Worm (Caenorhabditis elegans) whole organism, L4 larva: ENCODE results near the gene F28H6.4.

Experiments
- F10B5.3 ChIP-seq: sonication (generic microtip); optimal IDR thresholded peaks from 2 replicates; lab custom pipeline; 2016; ENCODE audit warnings: mild to moderate bottlenecking, missing genetic modification characterization, missing compliant biosample characterization
- R02D3.7 ChIP-seq: fragments of 150-350 bp; sonication (generic microtip); optimal IDR thresholded peaks from 3 replicates; lab custom pipeline; 2014; ENCODE audit warnings: missing biosample characterization, missing genetic modification characterization
- T26A8.4 ChIP-seq: fragments of 200-800 bp; sonication (Bioruptor generic); IDR thresholded peaks from 2 replicates; pipeline ENCODE4 v1.3.6; 2022; ENCODE audit warnings: missing genetic modification characterization, missing compliant biosample characterization
- Y105C5A.15 ChIP-seq: fragments of 200-800 bp; sonication (Bioruptor generic); IDR thresholded peaks from 2 replicates; pipeline ENCODE4 v1.3.6; 2022; ENCODE audit warnings: missing genetic modification characterization, missing compliant biosample characterization
- Y5F2A.4 ChIP-seq: fragments of 200-800 bp; sonication (Bioruptor generic); optimal IDR thresholded peaks from 2 replicates; lab custom pipeline; 2018; ENCODE audit warnings: mild to moderate bottlenecking, missing genetic modification characterization, missing compliant biosample characterization
- ZK337.2 ChIP-seq: fragments of 200-800 bp; sonication (Bioruptor generic); IDR thresholded peaks from 2 replicates; pipeline ENCODE4 v1.3.6; 2022; ENCODE audit warnings: missing genetic modification reagents, missing genetic modification characterization, missing compliant biosample characterization
- ama-1 ChIP-seq: fragments of 150-350 bp; optimal IDR thresholded peaks from 2 replicates; lab custom pipeline; 2014; ENCODE audit warnings: inconsistent platforms, mixed read lengths
- arid-1 ChIP-seq: fragments of 200-800 bp; sonication (Bioruptor generic); conservative IDR thresholded peaks from 2 replicates; pipeline ENCODE4 v1.3.6; 2022; ENCODE audit warnings: missing genetic modification reagents, missing genetic modification characterization, missing compliant biosample characterization
- attf-4 ChIP-seq: sonication (generic microtip); optimal IDR thresholded peaks from 3 replicates; lab custom pipeline; 2017; ENCODE audit warnings: missing biosample characterization, missing genetic modification characterization
- ceh-28 ChIP-seq: fragments of 150-350 bp; optimal IDR thresholded peaks from 2 replicates; lab custom pipeline; 2014; ENCODE audit warnings: missing biosample characterization, missing genetic modification reagents, missing genetic modification characterization
- ceh-62 ChIP-seq: sonication (generic microtip); optimal IDR thresholded peaks from 2 replicates; lab custom pipeline; 2017; ENCODE audit warnings: missing biosample characterization, missing genetic modification characterization
- cey-2 ChIP-seq: sonication (generic microtip); optimal IDR thresholded peaks from 3 replicates; lab custom pipeline; 2017; ENCODE audit warnings: missing genetic modification characterization, mild to moderate bottlenecking, missing compliant biosample characterization, antibody characterized with exemption, borderline replicate concordance; ENCODE audit not compliant: insufficient read depth
- daf-12 ChIP-seq: fragments of 150-350 bp; optimal IDR thresholded peaks from 2 replicates; lab custom pipeline; 2014; ENCODE audit warnings: missing biosample characterization, missing genetic modification reagents, missing genetic modification characterization
- daf-19 ChIP-seq: fragments of 200-800 bp; sonication (Bioruptor generic); conservative IDR thresholded peaks from 2 replicates; pipeline ENCODE4 v1.3.6; 2022; ENCODE audit warnings: missing genetic modification characterization, missing compliant biosample characterization
- daf-8 ChIP-seq: fragments of 200-800 bp; sonication (Bioruptor generic); IDR thresholded peaks from 2 replicates; pipeline ENCODE4 v1.3.6; 2022; ENCODE audit warnings: missing genetic modification characterization, missing compliant biosample characterization
- dmd-6 ChIP-seq: fragments of 200-800 bp; sonication (Bioruptor generic); IDR thresholded peaks from 2 replicates; pipeline ENCODE4 v1.3.6; 2022; ENCODE audit warnings: missing genetic modification reagents, missing genetic modification characterization, missing compliant biosample characterization
- dmd-8 ChIP-seq: fragments of 200-800 bp; sonication (Bioruptor generic); IDR thresholded peaks from 2 replicates; pipeline ENCODE4 v1.3.6; 2022; ENCODE audit warnings: missing genetic modification characterization, missing compliant biosample characterization
- dpl-1 ChIP-seq: fragments of 150-350 bp; optimal IDR thresholded peaks from 2 replicates; lab custom pipeline; 2014; ENCODE audit warnings: missing biosample characterization, missing genetic modification reagents, missing genetic modification characterization
- dve-1 ChIP-seq: sonication (generic microtip); optimal IDR thresholded peaks from 2 replicates; lab custom pipeline; 2017; ENCODE audit warnings: antibody characterized with exemption, mild to moderate bottlenecking, missing genetic modification characterization, missing compliant biosample characterization; ENCODE audit not compliant: insufficient read depth
- hif-1 ChIP-seq, 2 experiments: sonication (generic microtip); optimal IDR thresholded peaks; 2 replicates each; lab custom pipeline; 2016 to 2017; ENCODE audit warnings: missing compliant biosample characterization in 2 of 2, missing genetic modification characterization in 2 of 2, missing genetic modification reagents in 2 of 2, missing genotype in 2 of 2, mild to moderate bottlenecking in 1 of 2
- hlh-11 ChIP-seq: fragments of 200-800 bp; sonication (Bioruptor generic); optimal IDR thresholded peaks from 2 replicates; lab custom pipeline; 2018; ENCODE audit warnings: mild to moderate bottlenecking, missing genetic modification characterization, missing compliant biosample characterization
- hlh-30 ChIP-seq: sonication (generic microtip); optimal IDR thresholded peaks from 2 replicates; lab custom pipeline; 2017; ENCODE audit warnings: antibody characterized with exemption, mild to moderate bottlenecking, missing genetic modification characterization, missing compliant biosample characterization; ENCODE audit not compliant: insufficient read depth
- hmg-1.1 ChIP-seq: fragments of 200-800 bp; sonication (Bioruptor generic); IDR thresholded peaks from 2 replicates; pipeline ENCODE4 v1.3.6; 2022; ENCODE audit warnings: missing genetic modification reagents, missing genetic modification characterization, missing compliant biosample characterization
- jun-1 ChIP-seq: fragments of 150-350 bp; optimal IDR thresholded peaks from 2 replicates; lab custom pipeline; 2014; ENCODE audit warnings: missing biosample characterization, missing genetic modification reagents, missing genetic modification characterization
- lim-7 ChIP-seq: fragments of 200-800 bp; sonication (Bioruptor generic); IDR thresholded peaks from 2 replicates; pipeline ENCODE4 v1.3.6; 2022; ENCODE audit warnings: missing genetic modification characterization, missing compliant biosample characterization
- lin-1 ChIP-seq: fragments of 200-800 bp; sonication (Bioruptor generic); IDR thresholded peaks from 2 replicates; pipeline ENCODE4 v1.3.6; 2022; ENCODE audit warnings: missing genetic modification reagents, missing genetic modification characterization, missing compliant biosample characterization
- lin-13 ChIP-seq: fragments of 150-350 bp; optimal IDR thresholded peaks from 2 replicates; lab custom pipeline; 2014; ENCODE audit warnings: missing biosample characterization, missing genetic modification reagents, missing genetic modification characterization
- lin-15B ChIP-seq: fragments of 150-350 bp; sonication (generic microtip); optimal IDR thresholded peaks from 3 replicates; lab custom pipeline; 2014; ENCODE audit warnings: missing biosample characterization, missing genetic modification characterization
- lin-29 ChIP-seq: fragments of 200-800 bp; sonication (Bioruptor generic); IDR thresholded peaks from 2 replicates; pipeline ENCODE4 v1.3.6; 2022; ENCODE audit warnings: missing genetic modification reagents, missing genetic modification characterization, missing compliant biosample characterization
- lin-38 ChIP-seq: fragments of 200-800 bp; sonication (Bioruptor generic); IDR thresholded peaks from 2 replicates; pipeline ENCODE4 v1.3.6; 2022; ENCODE audit warnings: missing genetic modification reagents, missing genetic modification characterization, missing compliant biosample characterization
- mdl-1 ChIP-seq, 2 experiments: fragments of 150-350 bp in 1 of 2; sonication (generic microtip) in 1 of 2; optimal IDR thresholded peaks; 2 replicates each; lab custom pipeline; 2014 to 2017; ENCODE audit warnings: missing biosample characterization in 2 of 2, missing genetic modification characterization in 2 of 2
- mes-2 ChIP-seq: sonication (generic microtip); optimal IDR thresholded peaks from 2 replicates; lab custom pipeline; 2016; ENCODE audit warnings: missing genotype, mild to moderate bottlenecking, missing genetic modification characterization, missing compliant biosample characterization; ENCODE audit not compliant: poor library complexity, severe bottlenecking
- mxl-3 ChIP-seq: fragments of 200-800 bp; sonication (Bioruptor generic); optimal IDR thresholded peaks from 2 replicates; lab custom pipeline; 2018; ENCODE audit warnings: mild to moderate bottlenecking, missing genetic modification characterization, missing compliant biosample characterization
- nhr-10 ChIP-seq: fragments of 150-350 bp; optimal IDR thresholded peaks from 2 replicates; lab custom pipeline; 2014; ENCODE audit warnings: missing biosample characterization, missing genetic modification characterization
- nhr-102 ChIP-seq: sonication (generic microtip); optimal IDR thresholded peaks from 2 replicates; lab custom pipeline; 2016; ENCODE audit warnings: mild to moderate bottlenecking, missing genetic modification characterization, moderate library complexity, missing compliant biosample characterization
- nhr-237 ChIP-seq: sonication (generic microtip); optimal IDR thresholded peaks from 2 replicates; lab custom pipeline; 2017; ENCODE audit warnings: missing biosample characterization, missing genetic modification characterization
- nhr-25 ChIP-seq: sonication (generic microtip); optimal IDR thresholded peaks from 2 replicates; lab custom pipeline; 2017; ENCODE audit warnings: missing genetic modification characterization, mild to moderate bottlenecking, missing compliant biosample characterization, antibody characterized with exemption, moderate library complexity, borderline replicate concordance; ENCODE audit not compliant: insufficient read depth
- nhr-41 ChIP-seq: fragments of 200-800 bp; sonication (Bioruptor generic); IDR thresholded peaks from 2 replicates; pipeline ENCODE4 v1.3.6; 2022; ENCODE audit warnings: missing genetic modification reagents, missing genetic modification characterization, missing compliant biosample characterization
- nhr-42 ChIP-seq: fragments of 200-800 bp; sonication (Bioruptor generic); IDR thresholded peaks from 2 replicates; pipeline ENCODE4 v1.3.6; 2022; ENCODE audit warnings: missing genetic modification characterization, missing compliant biosample characterization
- nhr-77 ChIP-seq: fragments of 150-350 bp; optimal IDR thresholded peaks from 2 replicates; lab custom pipeline; 2014; ENCODE audit warnings: missing biosample characterization, missing genetic modification characterization
- php-3 ChIP-seq: fragments of 200-800 bp; sonication (Bioruptor generic); IDR thresholded peaks from 2 replicates; pipeline ENCODE4 v1.3.6; 2022; ENCODE audit warnings: missing genetic modification reagents, missing genetic modification characterization, missing compliant biosample characterization
- set-16 ChIP-seq: fragments of 200-800 bp; sonication (Bioruptor generic); IDR thresholded peaks from 2 replicates; pipeline ENCODE4 v1.3.6; 2022; ENCODE audit warnings: missing genetic modification reagents, missing genetic modification characterization, missing compliant biosample characterization
- skn-1 ChIP-seq: fragments of 150-350 bp; optimal IDR thresholded peaks from 2 replicates; lab custom pipeline; 2014; ENCODE audit warnings: missing biosample characterization, missing genetic modification characterization
- snpc-1.2 ChIP-seq: fragments of 200-800 bp; sonication (Bioruptor generic); IDR thresholded peaks from 2 replicates; pipeline ENCODE4 v1.3.6; 2022; ENCODE audit warnings: missing genetic modification reagents, missing genetic modification characterization, missing compliant biosample characterization
- spr-3 ChIP-seq: fragments of 200-800 bp; sonication (Bioruptor generic); optimal IDR thresholded peaks from 2 replicates; lab custom pipeline; 2018; ENCODE audit warnings: mild to moderate bottlenecking, missing genetic modification characterization, missing compliant biosample characterization
- tag-97 ChIP-seq: fragments of 200-800 bp; sonication (Bioruptor generic); IDR thresholded peaks from 2 replicates; pipeline ENCODE4 v1.3.6; 2022; ENCODE audit warnings: missing genetic modification characterization, missing compliant biosample characterization
- tra-1 ChIP-seq: fragments of 200-800 bp; sonication (Bioruptor generic); IDR thresholded peaks from 2 replicates; pipeline ENCODE4 v1.3.6; 2022; ENCODE audit warnings: missing genetic modification reagents, missing genetic modification characterization, missing compliant biosample characterization
- unc-62 ChIP-seq, 3 experiments: fragments of 150-350 bp in 1 of 3; sonication (generic microtip); optimal IDR thresholded peaks in 2 of 3; peaks in 1 of 3; 1 replicate in 1 of 3; 2 replicates in 2 of 3; lab custom pipeline; 2014 to 2017; ENCODE audit warnings: missing biosample characterization in 3 of 3, missing genetic modification characterization in 3 of 3, missing genetic modification reagents in 3 of 3, missing genotype in 1 of 3
- zag-1 ChIP-seq: fragments of 150-350 bp; optimal IDR thresholded peaks from 2 replicates; lab custom pipeline; 2014; ENCODE audit warnings: missing biosample characterization, missing genetic modification characterization

F28H6.4 gene

ce11 chrX:14169569-14170031 is 41.9 kb downstream of the F28H6.4 start, which contains the start of gene sym-4 (continued):
- 0 out of 2 replicates have a peak, but pooled peaks have one; percentile 47 for TF ChIP-seq daf-19
- peak; percentile 96 for TF ChIP-seq dmd-6 (GFP tag; lab: Robert Waterston, UW)
- TF ChIP-seq R02D3.7 (tag; lab: Kevin White, UChicago), result no peak
- peak; percentile 97 for TF ChIP-seq nhr-77 (tag; lab: Kevin White, UChicago)
- peak; percentile 90 for TF ChIP-seq nhr-25 (tag; lab: Kevin White, UChicago)
- peak; percentile 99 for TF ChIP-seq dve-1 (tag; lab: Kevin White, UChicago)
- no peak for TF ChIP-seq dmd-8 (GFP tag; lab: Robert Waterston, UW)
- TF ChIP-seq ZK337.2 (GFP tag; lab: Robert Waterston, UW), result no peak
- TF ChIP-seq lin-1 (GFP tag; lab: Robert Waterston, UW), result peak; percentile 89
- no peak for TF ChIP-seq cey-2 (tag; lab: Kevin White, UChicago)
- peak; percentile 97 for TF ChIP-seq lin-38 (GFP tag; lab: Robert Waterston, UW)
- peak; percentile 77 for TF ChIP-seq dpl-1 (GFP tag; lab: Kevin White, UChicago)
- peak; percentile 49; the same call in 1 of the 2 replicates for TF ChIP-seq php-3
- TF ChIP-seq ama-1 (lab: Kevin White, UChicago), result peak; percentile 24
- TF ChIP-seq lin-29 (GFP tag; lab: Robert Waterston, UW), result no peak
- peak; percentile 33 for TF ChIP-seq spr-3 (GFP tag; lab: Kevin White, UChicago)
- peak; percentile 99 for TF ChIP-seq hlh-11 (tag; lab: Kevin White, UChicago)
- TF ChIP-seq lim-7 (GFP tag; lab: Robert Waterston, UW), result 0 out of 2 replicates have a peak, but pooled peaks have one; percentile 43
- TF ChIP-seq nhr-102, result peak; percentile 88
- peak; percentile 87 for TF ChIP-seq jun-1 (tag; lab: Kevin White, UChicago)
- peak; percentile 65 for TF ChIP-seq ceh-28 (tag; lab: Kevin White, UChicago)
- peak; percentile 41; the same call in 1 of the 2 replicates for TF ChIP-seq set-16 (GFP tag; lab: Robert Waterston, UW)
- TF ChIP-seq lin-15B (tag; lab: Kevin White, UChicago), result no peak
- peak; percentile 94 for TF ChIP-seq hlh-30 (tag; lab: Kevin White, UChicago)
- no peak for TF ChIP-seq zag-1 (tag; lab: Kevin White, UChicago)
- TF ChIP-seq mes-2, result peak; percentile 82
- TF ChIP-seq nhr-42 (GFP tag; lab: Robert Waterston, UW), result peak; percentile 82; the same call in 1 of the 2 replicates
- peak; percentile 46; the same call in 1 of the 2 replicates for TF ChIP-seq nhr-41 (GFP tag; lab: Robert Waterston, UW)
- peak; percentile 95 for TF ChIP-seq lin-13 (GFP tag; lab: Kevin White, UChicago)
- peak; percentile 94 for TF ChIP-seq hmg-1.1 (GFP tag; lab: Robert Waterston, UW)
- peak; percentile 50 for TF ChIP-seq attf-4 (tag; lab: Kevin White, UChicago)
- TF ChIP-seq snpc-1.2 (GFP tag; lab: Robert Waterston, UW), result no peak
- TF ChIP-seq T26A8.4 (GFP tag; lab: Robert Waterston, UW), result peak; percentile 88
- TF ChIP-seq unc-62 (GFP tag; optimal IDR thresholded peaks at IDR 0.05 in 1 of 2; lab: Kevin White, UChicago), result no peak
- TF ChIP-seq unc-62 (tag; optimal IDR thresholded peaks at IDR 0.05; lab: Kevin White, UChicago), result no peak
- no peak for TF ChIP-seq tag-97
- peak; percentile 76 for TF ChIP-seq arid-1 (GFP tag; lab: Robert Waterston, UW)
- TF ChIP-seq tra-1 (GFP tag; lab: Robert Waterston, UW), result peak; percentile 80
- TF ChIP-seq daf-8 (GFP tag; lab: Robert Waterston, UW), result no peak
- no peak for TF ChIP-seq daf-12 (tag; lab: Kevin White, UChicago)
- no peak for TF ChIP-seq ceh-62
- TF ChIP-seq nhr-10, result peak; percentile 89
- TF ChIP-seq skn-1, result no peak
- no peak for TF ChIP-seq F10B5.3 (tag; lab: Kevin White, UChicago)
- TF ChIP-seq mxl-3 (GFP tag; lab: Kevin White, UChicago), result peak; percentile 100
- peak; percentile 81 to 98 for TF ChIP-seq mdl-1 (tag; optimal IDR thresholded peaks at IDR 0.05; lab: Kevin White, UChicago)
- no peak for TF ChIP-seq Y105C5A.15
- TF ChIP-seq Y5F2A.4 (GFP tag; lab: Kevin White, UChicago), result no peak
- TF ChIP-seq nhr-237 (tag; lab: Kevin White, UChicago), result peak; percentile 32
- peak in 1 of 2 experiments; percentile 74 for TF ChIP-seq hif-1 (tag; optimal IDR thresholded peaks at IDR 0.05; lab: Kevin White, UChicago)
